Worm (Caenorhabditis elegans) whole organism, young adult: Measurements from ENCODE around the gene ilc-17.1.

Experiments used
- B0035.1 ChIP-seq: sonication (generic microtip); optimal IDR thresholded peaks from 2 replicates; lab custom pipeline; 2016; ENCODE audit warnings: missing genetic modification characterization, mild to moderate bottlenecking, missing compliant biosample characterization, missing genotype, missing genetic modification reagents
- B0261.1 ChIP-seq: sonication (generic microtip); optimal IDR thresholded peaks from 2 replicates; lab custom pipeline; 2016; ENCODE audit warnings: mild to moderate bottlenecking, missing genetic modification characterization, moderate library complexity, missing compliant biosample characterization
- F49E8.2 ChIP-seq: sonication (generic microtip); optimal IDR thresholded peaks from 3 replicates; lab custom pipeline; 2017; ENCODE audit warnings: missing genetic modification characterization, mild to moderate bottlenecking, missing compliant biosample characterization, antibody characterized with exemption, moderate library complexity; ENCODE audit not compliant: insufficient read depth
- F57A8.1 ChIP-seq: fragments of 200-800 bp; sonication (Bioruptor generic); optimal IDR thresholded peaks from 2 replicates; lab custom pipeline; 2018; ENCODE audit warnings: mild to moderate bottlenecking, missing genetic modification characterization, moderate library complexity, missing compliant biosample characterization
- K11D2.4 ChIP-seq: fragments of 200-800 bp; sonication (Bioruptor generic); IDR thresholded peaks from 2 replicates; pipeline ENCODE4 v1.3.6; 2022; ENCODE audit warnings: missing genetic modification reagents, missing genetic modification characterization, missing compliant biosample characterization
- T26A5.8 ChIP-seq: sonication (generic microtip); optimal IDR thresholded peaks from 2 replicates; lab custom pipeline; 2016; ENCODE audit warnings: missing genetic modification characterization, missing compliant biosample characterization
- Y53F4B.3 ChIP-seq: fragments of 200-800 bp; sonication (Bioruptor generic); IDR thresholded peaks from 2 replicates; pipeline ENCODE4 v1.3.6; 2022; ENCODE audit warnings: missing genetic modification reagents, missing genetic modification characterization, missing compliant biosample characterization
- Y53G8AR.9 ChIP-seq: fragments of 200-800 bp; sonication (Bioruptor generic); conservative IDR thresholded peaks from 2 replicates; pipeline ENCODE4 v1.3.6; 2022; ENCODE audit warnings: missing genetic modification reagents, missing genetic modification characterization, missing compliant biosample characterization
- Y56A3A.18 ChIP-seq: fragments of 200-800 bp; sonication (Bioruptor generic); IDR thresholded peaks from 2 replicates; pipeline ENCODE4 v1.3.6; 2022; ENCODE audit warnings: missing genetic modification reagents, missing genetic modification characterization, missing compliant biosample characterization
- Y95B8A.8 ChIP-seq: fragments of 200-800 bp; sonication (Bioruptor generic); IDR thresholded peaks from 2 replicates; pipeline ENCODE4 v1.3.6; 2022; ENCODE audit warnings: missing genetic modification reagents, missing genetic modification characterization, missing compliant biosample characterization
- ama-1 ChIP-seq, 3 experiments: fragments of 150-350 bp in 1 of 3; sonication (generic microtip) in 2 of 3; optimal IDR thresholded peaks; 2 replicates each; lab custom pipeline; 2014 to 2018; ENCODE audit warnings: missing biosample characterization in 2 of 3, missing genetic modification characterization in 2 of 3, missing genetic modification reagents in 2 of 3
- ccch-3 ChIP-seq: fragments of 200-800 bp; sonication (Bioruptor generic); optimal IDR thresholded peaks from 2 replicates; lab custom pipeline; 2018; ENCODE audit warnings: mild to moderate bottlenecking, missing genetic modification characterization, missing compliant biosample characterization
- cebp-1 ChIP-seq, 2 experiments: fragments of 200-800 bp in 1 of 2; sonication (Bioruptor generic) in 1 of 2; sonication (generic microtip) in 1 of 2; IDR thresholded peaks in 1 of 2; optimal IDR thresholded peaks in 1 of 2; 2 replicates each; pipeline versions ENCODE4 v1.3.6 to Lab custom; 2017 to 2022; ENCODE audit warnings: missing compliant biosample characterization in 2 of 2, missing genetic modification characterization in 2 of 2, mild to moderate bottlenecking in 1 of 2, missing genetic modification reagents in 1 of 2, moderate library complexity in 1 of 2
- ceh-27 ChIP-seq: fragments of 200-800 bp; sonication (Bioruptor generic); optimal IDR thresholded peaks from 2 replicates; lab custom pipeline; 2018; ENCODE audit warnings: mild to moderate bottlenecking, missing genetic modification characterization, moderate library complexity, missing compliant biosample characterization
- ceh-40 ChIP-seq: fragments of 200-800 bp; sonication (Bioruptor generic); IDR thresholded peaks from 2 replicates; pipeline ENCODE4 v1.3.6; 2022; ENCODE audit warnings: missing genetic modification characterization, missing compliant biosample characterization
- ceh-91 ChIP-seq: fragments of 200-800 bp; sonication (Bioruptor generic); IDR thresholded peaks from 2 replicates; pipeline ENCODE4 v1.3.6; 2022; ENCODE audit warnings: missing genetic modification reagents, missing genetic modification characterization, missing compliant biosample characterization
- dpff-1 ChIP-seq: sonication (generic microtip); optimal IDR thresholded peaks from 2 replicates; lab custom pipeline; 2017; ENCODE audit warnings: mild to moderate bottlenecking, missing genetic modification characterization, missing compliant biosample characterization
- efl-1 ChIP-seq: fragments of 150-350 bp; optimal IDR thresholded peaks from 2 replicates; lab custom pipeline; 2014; ENCODE audit warnings: missing biosample characterization, missing genetic modification reagents, missing genetic modification characterization
- gei-17 ChIP-seq: fragments of 200-800 bp; sonication (Bioruptor generic); optimal IDR thresholded peaks from 2 replicates; lab custom pipeline; 2018; ENCODE audit warnings: mild to moderate bottlenecking, missing genetic modification characterization, missing compliant biosample characterization
- hrde-1 ChIP-seq: sonication (generic microtip); optimal IDR thresholded peaks from 2 replicates; lab custom pipeline; 2016; ENCODE audit warnings: missing genetic modification characterization, mild to moderate bottlenecking, missing compliant biosample characterization, moderate library complexity, missing genotype, missing genetic modification reagents, borderline replicate concordance
- hsf-1 ChIP-seq: fragments of 200-800 bp; sonication (Bioruptor generic); IDR thresholded peaks from 2 replicates; pipeline ENCODE4 v1.3.6; 2022; ENCODE audit warnings: missing genetic modification reagents, missing genetic modification characterization, missing compliant biosample characterization
- lin-35 ChIP-seq, 3 experiments: fragments of 150-350 bp in 2 of 3; sonication (generic microtip) in 1 of 3; optimal IDR thresholded peaks; 2 replicates each; lab custom pipeline; 2014 to 2018; ENCODE audit warnings: missing biosample characterization in 3 of 3, missing genetic modification characterization in 3 of 3, missing genetic modification reagents in 3 of 3
- madf-3 ChIP-seq: fragments of 200-800 bp; sonication (Bioruptor generic); IDR thresholded peaks from 2 replicates; pipeline ENCODE4 v1.3.6; 2022; ENCODE audit warnings: missing genetic modification reagents, missing genetic modification characterization, missing compliant biosample characterization
- madf-6 ChIP-seq: fragments of 200-800 bp; sonication (Bioruptor generic); IDR thresholded peaks from 2 replicates; pipeline ENCODE4 v1.3.6; 2022; ENCODE audit warnings: missing genetic modification reagents, missing genetic modification characterization, missing compliant biosample characterization
- nfya-1 ChIP-seq: sonication (generic microtip); optimal IDR thresholded peaks from 2 replicates; lab custom pipeline; 2017; ENCODE audit warnings: antibody characterized with exemption, missing compliant biosample characterization, missing genetic modification characterization, borderline replicate concordance; ENCODE audit not compliant: insufficient read depth
- nfya-2 ChIP-seq: fragments of 200-800 bp; sonication (Bioruptor generic); IDR thresholded peaks from 2 replicates; pipeline ENCODE4 v1.3.6; 2022; ENCODE audit warnings: missing genetic modification reagents, missing genetic modification characterization, missing compliant biosample characterization
- nhr-179 ChIP-seq: sonication (generic microtip); optimal IDR thresholded peaks from 2 replicates; lab custom pipeline; 2016; ENCODE audit warnings: mild to moderate bottlenecking, missing genetic modification characterization, missing compliant biosample characterization
- nhr-80 ChIP-seq: sonication (generic microtip); optimal IDR thresholded peaks from 2 replicates; lab custom pipeline; 2016; ENCODE audit warnings: missing genetic modification characterization, missing compliant biosample characterization
- nhr-90 ChIP-seq: sonication (generic microtip); optimal IDR thresholded peaks from 2 replicates; lab custom pipeline; 2016; ENCODE audit warnings: missing genotype, mild to moderate bottlenecking, missing genetic modification characterization, missing compliant biosample characterization
- repo-1 ChIP-seq: sonication (generic microtip); optimal IDR thresholded peaks from 2 replicates; lab custom pipeline; 2017; ENCODE audit warnings: mild to moderate bottlenecking, missing genetic modification characterization, missing compliant biosample characterization
- snpc-1.3 ChIP-seq: sonication (generic microtip); optimal IDR thresholded peaks from 2 replicates; lab custom pipeline; 2017; ENCODE audit warnings: missing genetic modification characterization, mild to moderate bottlenecking, missing compliant biosample characterization, antibody characterized with exemption, moderate library complexity, missing genotype, missing genetic modification reagents; ENCODE audit not compliant: insufficient read depth
- snpc-4 ChIP-seq, 5 experiments: fragments of 150-350 bp in 1 of 5; sonication (generic microtip) in 4 of 5; optimal IDR thresholded peaks; 2 replicates each; lab custom pipeline; 2014 to 2018; ENCODE audit warnings: missing genetic modification characterization in 5 of 5, missing biosample characterization in 3 of 5, antibody characterized with exemption in 2 of 5, mild to moderate bottlenecking in 2 of 5, missing compliant biosample characterization in 2 of 5, missing genotype in 2 of 5, moderate library complexity in 2 of 5, missing genetic modification reagents in 1 of 5
- sptf-2 ChIP-seq: fragments of 200-800 bp; sonication (Bioruptor generic); optimal IDR thresholded peaks from 2 replicates; lab custom pipeline; 2018; ENCODE audit warnings: mild to moderate bottlenecking, missing genetic modification characterization, missing compliant biosample characterization
- zim-3 ChIP-seq: sonication (generic microtip); optimal IDR thresholded peaks from 2 replicates; lab custom pipeline; 2017; ENCODE audit warnings: mild to moderate bottlenecking, missing genetic modification characterization, moderate library complexity, missing compliant biosample characterization
- ztf-22 ChIP-seq: fragments of 200-800 bp; sonication (Bioruptor generic); optimal IDR thresholded peaks from 2 replicates; lab custom pipeline; 2018; ENCODE audit warnings: mild to moderate bottlenecking, missing genetic modification characterization, moderate library complexity, missing compliant biosample characterization

Gene ilc-17.1

ce11 chrX:12808085-12808922 lies 38.7 kb upstream of the ilc-17.1 start, which contains the start of gene nhr-27:
Gene nhr-27 (minus strand): TSS chrX:12808318.
- TF ChIP-seq nhr-80 (tag; lab: Kevin White, UChicago) (no peak), cebp-1 (GFP tag; IDR thresholded peaks at IDR 0.05; lab: Robert Waterston, UW) (no peak), cebp-1 (tag; optimal IDR thresholded peaks at IDR 0.05; lab: Kevin White, UChicago) (peak; percentile 12)

DNA sequence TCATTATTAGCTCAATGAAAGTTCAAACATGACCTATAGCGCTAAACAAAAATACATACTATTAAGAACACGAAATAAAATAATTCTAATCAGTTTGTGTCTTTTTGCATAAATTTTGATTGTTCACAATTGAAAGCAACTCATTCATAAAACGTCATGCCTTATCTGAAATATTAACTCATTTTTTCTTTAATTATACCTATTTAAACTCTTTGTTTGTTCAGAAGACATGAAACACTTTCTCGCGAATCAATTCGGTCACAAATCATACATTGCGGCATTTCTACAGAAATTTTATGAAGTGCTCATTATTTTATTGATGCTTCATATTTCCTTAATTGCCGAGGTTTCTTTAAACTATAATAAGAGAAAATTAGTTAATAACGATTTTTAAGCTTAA lies 37.3 kb upstream of the ilc-17.1 start:
- TF ChIP-seq nhr-80 (tag; lab: Kevin White, UChicago) = peak; percentile 64
- TF ChIP-seq Y53G8AR.9 (GFP tag; lab: Robert Waterston, UW) = no peak
- no peak for TF ChIP-seq ama-1 (optimal IDR thresholded peaks at IDR 0.05; lab: Kevin White, UChicago)
- no peak for TF ChIP-seq ama-1 (GFP tag; optimal IDR thresholded peaks at IDR 0.05; lab: Kevin White, UChicago)

- no peak for TF ChIP-seq zim-3
- TF ChIP-seq gei-17 (GFP tag; lab: Kevin White, UChicago) = no peak
- TF ChIP-seq repo-1 (tag; lab: Kevin White, UChicago) = no peak
These were observed 30.2 kb upstream of the ilc-17.1 start for ce11 chrX:12799831-12800230.

- no peak for TF ChIP-seq ceh-91
- TF ChIP-seq T26A5.8 (tag; lab: Kevin White, UChicago) = no peak
- no peak for TF ChIP-seq ztf-22 (GFP tag; lab: Kevin White, UChicago)
- no peak for TF ChIP-seq Y53F4B.3 (GFP tag; lab: Robert Waterston, UW)
- TF ChIP-seq dpff-1 (tag; lab: Kevin White, UChicago) = no peak
- TF ChIP-seq nfya-2 (GFP tag; lab: Robert Waterston, UW) = no peak
- TF ChIP-seq Y56A3A.18 = no peak
- TF ChIP-seq madf-3 (GFP tag; lab: Robert Waterston, UW) = no peak
- TF ChIP-seq Y53G8AR.9 (GFP tag; lab: Robert Waterston, UW) = no peak
- no peak for TF ChIP-seq ccch-3
- TF ChIP-seq snpc-1.3 = no peak
- no peak for TF ChIP-seq nhr-179 (tag; lab: Kevin White, UChicago)
These were observed 24.2 kb upstream of the ilc-17.1 start, which contains the start of gene abf-6 for ce11 chrX:12793796-12794195. Gene abf-6 (plus strand): TSS chrX:12794118.

DNA sequence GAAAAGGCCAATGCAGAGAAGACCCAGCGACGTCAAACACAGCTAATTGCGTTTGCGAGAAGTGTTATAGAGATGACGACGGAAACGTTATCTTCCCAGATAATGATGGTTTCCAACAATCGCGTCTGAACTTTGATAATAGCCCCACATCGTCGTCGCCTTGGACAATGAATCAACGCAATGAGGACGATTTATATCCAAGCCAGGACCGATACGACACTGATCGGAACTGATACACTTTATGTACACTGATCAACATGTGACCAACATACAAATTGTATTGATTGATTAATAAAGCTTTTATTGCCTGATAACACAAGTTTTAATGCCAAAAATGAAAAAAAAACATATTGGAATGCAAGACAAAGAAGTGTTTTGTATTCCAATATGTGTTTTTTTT lies 23.5 kb upstream of the ilc-17.1 start:
- TF ChIP-seq hsf-1 (GFP tag; lab: Robert Waterston, UW) = no peak
- no peak for TF ChIP-seq B0261.1 (tag; lab: Kevin White, UChicago)
- no peak for TF ChIP-seq madf-6 (GFP tag; lab: Robert Waterston, UW)
- TF ChIP-seq Y95B8A.8 (GFP tag; lab: Robert Waterston, UW) = no peak
- no peak for TF ChIP-seq nhr-179 (tag; lab: Kevin White, UChicago)
- TF ChIP-seq sptf-2 = no peak
- no peak for TF ChIP-seq nhr-90 (tag; lab: Kevin White, UChicago)
- no peak for TF ChIP-seq ceh-27 (GFP tag; lab: Kevin White, UChicago)
- TF ChIP-seq hrde-1 (tag; lab: Kevin White, UChicago) = no peak
- TF ChIP-seq lin-35 (GFP tag; optimal IDR thresholded peaks at IDR 0.05; lab: Kevin White, UChicago) = no peak

- no peak for TF ChIP-seq ceh-40 (GFP tag; lab: Robert Waterston, UW)
- TF ChIP-seq cebp-1 (GFP tag; IDR thresholded peaks at IDR 0.05; lab: Robert Waterston, UW) = no peak
- TF ChIP-seq cebp-1 (tag; optimal IDR thresholded peaks at IDR 0.05; lab: Kevin White, UChicago) = no peak
- no peak for TF ChIP-seq K11D2.4 (GFP tag; lab: Robert Waterston, UW)
- no peak for TF ChIP-seq Y95B8A.8 (GFP tag; lab: Robert Waterston, UW)
- no peak for TF ChIP-seq snpc-4 (GFP tag; optimal IDR thresholded peaks at IDR 0.05; lab: Kevin White, UChicago)
- no peak for TF ChIP-seq snpc-4 (tag; optimal IDR thresholded peaks at IDR 0.05; lab: Kevin White, UChicago)
- no peak for TF ChIP-seq B0035.1
- no peak for TF ChIP-seq nfya-1 (tag; lab: Kevin White, UChicago)
- TF ChIP-seq repo-1 (tag; lab: Kevin White, UChicago) = no peak
- no peak for TF ChIP-seq lin-35 (GFP tag; optimal IDR thresholded peaks at IDR 0.05; lab: Kevin White, UChicago)
- TF ChIP-seq F49E8.2 (tag; lab: Kevin White, UChicago) = no peak
- no peak for TF ChIP-seq F57A8.1
- no peak for TF ChIP-seq efl-1 (GFP tag; lab: Kevin White, UChicago)
- TF ChIP-seq zim-3 = no peak
These were observed 23.0 kb upstream of the ilc-17.1 start, which contains the start of gene abf-5 for ce11 chrX:12792554-12792953. Gene abf-5 (plus strand): TSS chrX:12792854.
